Worm (Caenorhabditis elegans) whole organism, L4/young adult: ENCODE data around the gene ins-22.

Source experiments
- W03F9.2 ChIP-seq: fragments of 150-350 bp; optimal IDR thresholded peaks from 2 replicates; lab custom pipeline; 2014; ENCODE audit warnings: missing biosample characterization, missing genetic modification characterization
- dao-5 ChIP-seq: sonication (generic microtip); optimal IDR thresholded peaks from 2 replicates; lab custom pipeline; 2016; ENCODE audit warnings: missing genotype, missing genetic modification characterization, moderate library complexity, missing compliant biosample characterization
- him-1 ChIP-seq: sonication (generic microtip); optimal IDR thresholded peaks from 2 replicates; lab custom pipeline; 2016; ENCODE audit warnings: missing genotype, missing genetic modification reagents, missing genetic modification characterization, missing compliant biosample characterization

Gene ins-22

DNA sequence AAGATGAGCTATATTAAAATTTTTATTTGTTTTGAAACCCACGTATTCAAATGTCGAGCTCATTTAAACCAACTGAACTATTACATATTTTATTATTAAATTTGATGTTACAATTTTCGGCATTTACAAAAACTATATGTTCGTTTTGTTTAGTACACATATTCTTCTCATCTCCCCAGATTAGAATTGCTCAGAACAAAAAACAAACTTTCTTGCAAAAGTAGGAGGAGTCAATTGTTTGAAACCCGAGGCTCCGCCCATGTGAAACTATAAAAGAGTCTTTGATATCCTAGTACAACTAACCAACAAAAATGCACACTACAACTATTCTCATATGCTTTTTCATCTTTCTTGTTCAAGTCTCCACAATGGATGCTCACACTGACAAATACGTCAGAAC lies at the start of gene ins-22:
Gene ins-22, plus strand, starts transcription at position 301 of the 400 bp plus-strand sequence.
- TF ChIP-seq him-1 (tag; lab: Kevin White, UChicago), result no peak
- TF ChIP-seq W03F9.2 (tag; lab: Kevin White, UChicago), result no peak
- TF ChIP-seq dao-5 (tag; lab: Kevin White, UChicago), result no peak

- TF ChIP-seq him-1 (tag; lab: Kevin White, UChicago), result no peak
- no peak for TF ChIP-seq W03F9.2 (tag; lab: Kevin White, UChicago)
- TF ChIP-seq dao-5 (tag; lab: Kevin White, UChicago), result no peak
Observed at ce11 chrIII:9982119-9982642, 43.9 kb upstream of the ins-22 start.

DNA sequence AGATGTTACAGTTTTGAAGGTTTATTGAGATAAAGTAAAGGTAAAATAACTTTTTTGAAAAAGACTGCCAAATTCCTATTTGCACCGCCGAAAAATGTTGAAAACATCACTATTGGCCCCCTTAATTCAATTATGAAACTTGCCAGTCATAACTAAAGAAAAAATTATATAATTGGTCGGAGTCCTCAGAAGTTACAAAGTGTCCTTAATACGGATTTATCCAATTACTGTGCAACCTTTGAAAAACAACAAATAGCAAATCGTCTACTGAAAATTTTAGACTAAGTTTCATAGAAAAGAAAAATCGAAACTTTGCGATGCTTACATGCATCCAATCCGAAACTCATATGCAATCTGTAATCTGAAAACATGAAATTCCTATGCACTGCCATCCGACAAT lies 41.5 kb upstream of the ins-22 start:
- TF ChIP-seq W03F9.2 (tag; lab: Kevin White, UChicago), result no peak
- TF ChIP-seq him-1 (tag; lab: Kevin White, UChicago), result no peak
- TF ChIP-seq dao-5 (tag; lab: Kevin White, UChicago), result no peak

- no peak for TF ChIP-seq dao-5 (tag; lab: Kevin White, UChicago)
- TF ChIP-seq W03F9.2 (tag; lab: Kevin White, UChicago), result no peak
- TF ChIP-seq him-1 (tag; lab: Kevin White, UChicago), result no peak
Observed at ce11 chrIII:9985542-9985941, 40.5 kb upstream of the ins-22 start.

ce11 chrIII:9986827-9987429 lies 39.2 kb upstream of the ins-22 start, which contains the start of gene C05B5.12:
Gene C05B5.12 (plus strand): TSS chrIII:9987379.
- TF ChIP-seq dao-5 (tag; lab: Kevin White, UChicago) (no peak), W03F9.2 (tag; lab: Kevin White, UChicago) (no peak), him-1 (tag; lab: Kevin White, UChicago) (no peak)

DNA sequence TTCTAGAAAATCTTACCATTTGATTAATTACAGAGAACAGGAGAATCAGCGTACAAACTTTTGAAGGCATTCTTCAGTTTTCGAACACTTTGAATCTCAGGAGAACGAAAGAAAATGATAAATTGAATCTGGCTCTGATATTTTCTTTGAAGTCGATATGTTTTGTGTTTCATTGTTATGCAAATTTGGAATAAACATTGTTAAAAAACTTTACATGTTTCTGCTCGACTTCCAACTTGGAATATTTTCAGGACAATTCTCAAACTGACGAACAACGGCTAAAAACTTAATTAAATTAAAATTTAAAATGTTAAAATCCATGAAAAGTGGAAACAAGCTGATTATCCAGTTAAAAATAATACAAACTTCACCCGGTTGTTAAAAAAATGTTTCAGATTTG lies 37.7 kb upstream of the ins-22 start, which contains the start of gene C05B5.1:
Gene C05B5.1, minus strand, starts transcription at position 101 of the 400 bp plus-strand sequence.
- TF ChIP-seq W03F9.2 (tag; lab: Kevin White, UChicago), result no peak
- TF ChIP-seq him-1 (tag; lab: Kevin White, UChicago), result no peak
- TF ChIP-seq dao-5 (tag; lab: Kevin White, UChicago), result no peak

ce11 chrIII:9991324-9991723 lies 34.8 kb upstream of the ins-22 start:
- TF ChIP-seq dao-5 (tag; lab: Kevin White, UChicago) (no peak), him-1 (tag; lab: Kevin White, UChicago) (no peak), W03F9.2 (tag; lab: Kevin White, UChicago) (no peak)

- TF ChIP-seq dao-5 (tag; lab: Kevin White, UChicago), result no peak
- TF ChIP-seq him-1 (tag; lab: Kevin White, UChicago), result no peak
- no peak for TF ChIP-seq W03F9.2 (tag; lab: Kevin White, UChicago)
Observed at ce11 chrIII:9993535-9993934, 32.6 kb upstream of the ins-22 start, which contains the start of gene C05B5.4. Gene C05B5.4 (plus strand): TSS chrIII:9993885.

DNA sequence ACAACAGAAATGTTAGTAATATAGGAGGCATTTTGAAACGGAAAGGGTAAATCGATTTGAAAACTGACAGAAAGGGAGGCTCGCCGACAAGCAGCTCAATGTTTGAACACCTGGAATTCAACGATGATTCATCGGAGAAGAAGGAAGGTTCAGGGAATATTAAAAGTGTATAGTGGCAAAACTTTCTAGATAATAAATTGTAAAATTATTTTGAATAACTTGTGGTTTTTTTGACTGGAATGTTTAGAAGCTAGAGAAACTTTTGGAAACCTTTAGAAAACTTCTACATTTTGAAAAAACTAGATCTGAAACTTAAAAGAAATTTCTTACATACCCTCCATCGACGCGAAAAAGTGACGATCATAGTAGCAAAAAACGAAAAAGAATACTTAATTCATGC lies 28.2 kb upstream of the ins-22 start, which contains the start of gene pqn-8:
Gene pqn-8, minus strand, starts transcription at position 101 of the 400 bp plus-strand sequence.
- TF ChIP-seq him-1 (tag; lab: Kevin White, UChicago) (no peak), W03F9.2 (tag; lab: Kevin White, UChicago) (no peak), dao-5 (tag; lab: Kevin White, UChicago) (no peak)

DNA sequence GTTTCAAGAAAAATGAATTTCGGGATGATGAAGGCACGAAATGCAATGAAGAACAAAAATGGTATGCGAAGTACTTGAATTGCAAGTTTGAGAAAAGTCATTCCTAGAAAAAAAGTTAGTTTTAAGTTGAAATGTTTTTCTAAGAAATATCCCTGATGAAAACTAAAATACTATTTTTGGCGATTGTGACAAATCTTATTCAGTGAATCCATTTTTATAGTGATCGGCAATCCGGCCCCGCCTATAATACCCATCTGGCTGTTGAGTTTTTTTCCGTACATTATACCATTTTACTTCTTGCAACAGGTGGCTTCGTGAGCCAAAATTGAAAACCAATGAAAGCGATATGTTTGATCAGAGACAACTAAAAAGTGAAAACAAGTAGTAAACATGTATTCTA lies 26.9 kb upstream of the ins-22 start, which contains the start of gene C05B5.17:
Gene C05B5.17, minus strand, starts transcription at position 101 of the 400 bp plus-strand sequence.
- TF ChIP-seq him-1 (tag; lab: Kevin White, UChicago), result no peak
- TF ChIP-seq dao-5 (tag; lab: Kevin White, UChicago), result no peak
- no peak for TF ChIP-seq W03F9.2 (tag; lab: Kevin White, UChicago)

DNA sequence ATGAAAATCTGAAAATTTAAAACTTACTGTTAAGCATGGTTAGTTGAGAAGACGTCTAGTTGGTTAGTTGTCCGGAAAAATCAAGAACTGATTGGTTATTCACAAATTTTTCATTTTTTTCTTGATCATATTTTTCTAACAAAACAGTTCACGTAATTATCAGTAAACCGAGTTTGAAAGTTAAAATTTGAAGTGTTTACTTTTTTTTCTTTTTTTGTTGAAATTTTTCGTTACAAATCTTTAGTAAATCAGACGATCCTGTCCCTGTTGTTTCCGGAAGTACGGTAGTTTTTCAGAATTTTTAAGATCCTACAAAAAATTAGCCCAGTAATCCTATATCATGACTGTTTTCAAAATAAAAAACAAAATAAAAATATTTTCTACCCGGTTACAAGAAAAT lies 25.7 kb upstream of the ins-22 start, which contains the start of gene C05B5.2:
Gene C05B5.2, minus strand, starts transcription at position 101 of the 400 bp plus-strand sequence.
- TF ChIP-seq W03F9.2 (tag; lab: Kevin White, UChicago), result no peak
- TF ChIP-seq dao-5 (tag; lab: Kevin White, UChicago), result no peak
- no peak for TF ChIP-seq him-1 (tag; lab: Kevin White, UChicago)

DNA sequence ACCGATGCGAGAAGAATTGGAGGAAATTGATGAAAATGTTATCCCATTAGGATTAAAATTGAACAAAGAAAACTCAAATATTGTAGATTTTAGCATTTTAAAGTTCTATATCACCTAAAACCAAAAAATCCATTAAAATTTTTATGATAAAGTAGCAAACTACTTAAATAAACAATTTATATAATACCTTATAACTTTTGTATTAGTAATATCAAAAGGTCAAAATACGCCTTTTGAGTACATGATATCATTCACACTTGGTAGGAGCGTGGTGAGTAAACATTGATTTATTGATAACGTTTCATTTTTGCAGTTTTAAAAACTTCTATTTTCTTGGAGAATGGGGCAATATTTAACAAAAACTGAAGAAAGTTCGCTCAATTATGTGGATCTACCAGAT lies 25.0 kb upstream of the ins-22 start, which contains the start of gene C05B5.5:
Gene C05B5.5, plus strand, starts transcription at position 301 of the 400 bp plus-strand sequence.
- TF ChIP-seq W03F9.2 (tag; lab: Kevin White, UChicago), result no peak
- no peak for TF ChIP-seq dao-5 (tag; lab: Kevin White, UChicago)
- no peak for TF ChIP-seq him-1 (tag; lab: Kevin White, UChicago)

- TF ChIP-seq dao-5 (tag; lab: Kevin White, UChicago), result no peak
- no peak for TF ChIP-seq W03F9.2 (tag; lab: Kevin White, UChicago)
Observed at ce11 chrIII:10004213-10004612, 21.9 kb upstream of the ins-22 start, which contains the start of gene C05B5.11. Gene C05B5.11 (plus strand): TSS chrIII:10004513.
